Fruit fly (Drosophila melanogaster) whole organism, embryonic: ENCODE results near the gene CG8507.

Experiments used
- Aef1 ChIP-seq: fragments of 200-800 bp; sonication (Bioruptor generic); IDR thresholded peaks from 3 replicates; pipeline ENCODE4 v1.3.6; 2022; ENCODE audit warnings: missing biosample characterization, missing genetic modification characterization
- CG14860 ChIP-seq: fragments of 200-800 bp; sonication (Bioruptor generic); IDR thresholded peaks from 3 replicates; pipeline ENCODE4 v1.3.6; 2022; ENCODE audit warnings: missing biosample characterization, missing genetic modification characterization; ENCODE audit not compliant: partially characterized antibody
- Poxn ChIP-seq: fragments of 200-800 bp; sonication (Bioruptor generic); IDR thresholded peaks from 2 replicates; pipeline ENCODE4 v1.3.6; 2022; ENCODE audit warnings: missing biosample characterization, missing genetic modification characterization

dm6 chr3R:9746267-9746666, 45.0 kb upstream of the CG8507 start, which contains the start of gene CG34409:
- no peak for TF ChIP-seq Aef1 (GFP tag; lab: Robert Waterston, UW)
- no peak for TF ChIP-seq Poxn (GFP tag; lab: Robert Waterston, UW)
- TF ChIP-seq CG14860 = no peak
